Worm (Caenorhabditis elegans) whole organism, early embryonic: ENCODE measurements around the gene T04A8.18.

Experiments used
- ama-1 ChIP-seq: fragments of 150-350 bp; optimal IDR thresholded peaks from 2 replicates; lab custom pipeline; 2014
- ceh-36 ChIP-seq: sonication (generic microtip); optimal IDR thresholded peaks from 2 replicates; lab custom pipeline; 2016; ENCODE audit warnings: missing genetic modification characterization, inconsistent platforms, missing compliant biosample characterization
- ets-7 ChIP-seq: sonication (generic microtip); optimal IDR thresholded peaks from 2 replicates; lab custom pipeline; 2016; ENCODE audit warnings: missing genotype, missing genetic modification characterization, missing compliant biosample characterization
- flt-1 ChIP-seq: fragments of 200-800 bp; sonication (Bioruptor generic); IDR thresholded peaks from 2 replicates; pipeline ENCODE4 v1.3.6; 2022; ENCODE audit warnings: missing genetic modification characterization, missing compliant biosample characterization
- hmg-4 ChIP-seq: fragments of 200-800 bp; sonication (Bioruptor generic); optimal IDR thresholded peaks from 2 replicates; lab custom pipeline; 2018; ENCODE audit warnings: mild to moderate bottlenecking, missing genetic modification characterization, missing compliant biosample characterization
- sea-1 ChIP-seq: fragments of 200-800 bp; sonication (Bioruptor generic); conservative IDR thresholded peaks from 2 replicates; pipeline ENCODE4 v1.3.6; 2022; ENCODE audit warnings: missing genetic modification characterization, missing compliant biosample characterization
- tbx-37 ChIP-seq: fragments of 200-800 bp; sonication (Bioruptor generic); conservative IDR thresholded peaks from 2 replicates; pipeline ENCODE4 v1.3.6; 2022; ENCODE audit warnings: missing genetic modification reagents, missing genetic modification characterization, missing compliant biosample characterization

DNA sequence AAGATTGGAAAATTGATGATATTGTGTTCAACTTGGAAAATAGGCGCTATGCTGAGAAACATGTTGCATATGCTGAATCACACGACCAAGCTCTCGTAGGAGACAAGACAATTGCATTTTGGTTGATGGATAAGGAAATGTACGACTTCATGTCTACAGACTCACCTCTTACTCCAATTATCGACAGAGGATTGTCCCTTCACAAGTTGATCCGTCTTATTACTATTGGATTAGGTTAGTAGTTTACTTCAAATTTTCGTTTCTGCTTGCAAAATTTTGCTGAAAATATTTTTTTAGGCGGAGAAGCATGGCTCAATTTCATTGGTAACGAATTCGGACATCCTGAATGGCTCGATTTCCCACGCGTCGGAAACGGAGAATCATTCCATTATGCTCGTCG is 12.1 kb upstream of the T04A8.18 start:
- TF ChIP-seq ama-1 (lab: Kevin White, UChicago), result no peak
- no peak for TF ChIP-seq sea-1 (GFP tag; lab: Robert Waterston, UW)
- TF ChIP-seq ets-7 (tag; lab: Kevin White, UChicago), result no peak
- TF ChIP-seq tbx-37 (GFP tag; lab: Robert Waterston, UW), result no peak
- TF ChIP-seq ceh-36 (tag; lab: Kevin White, UChicago), result no peak
- no peak for TF ChIP-seq flt-1 (GFP tag; lab: Robert Waterston, UW)
- no peak for TF ChIP-seq hmg-4 (GFP tag; lab: Kevin White, UChicago)
